Worm (Caenorhabditis elegans): ENCODE results near the gene T03D8.6.

ce11 chrV:20770846-20771245, 49.3 kb downstream of the T03D8.6 start:
- TF ChIP-seq lin-35 (GFP tag; optimal IDR thresholded peaks at IDR 0.05) (no peak), snpc-4 (tag; optimal IDR thresholded peaks at IDR 0.05) (no peak), tbx-2 (tag; optimal IDR thresholded peaks at IDR 0.05) (no peak), nhr-28 (tag; optimal IDR thresholded peaks at IDR 0.05) (no peak), elt-2 (tag; optimal IDR thresholded peaks at IDR 0.05) (peak; percentile 34)
